Worm (Caenorhabditis elegans) whole organism, L4 larva: ENCODE data around the gene twk-12.

Experiments
- F10B5.3 ChIP-seq: sonication (generic microtip); optimal IDR thresholded peaks from 2 replicates; lab custom pipeline; 2016; ENCODE audit warnings: mild to moderate bottlenecking, missing genetic modification characterization, missing compliant biosample characterization
- F26F4.8 ChIP-seq: fragments of 200-800 bp; sonication (Bioruptor generic); conservative IDR thresholded peaks from 2 replicates; pipeline ENCODE4 v1.3.6; 2022; ENCODE audit warnings: missing genetic modification characterization, missing compliant biosample characterization
- F44E2.7 ChIP-seq: fragments of 200-800 bp; sonication (Bioruptor generic); IDR thresholded peaks from 2 replicates; pipeline ENCODE4 v2.1.2; 2022; ENCODE audit warnings: missing genetic modification characterization, missing compliant biosample characterization
- F49E8.2 ChIP-seq: sonication (generic microtip); optimal IDR thresholded peaks from 2 replicates; lab custom pipeline; 2016; ENCODE audit warnings: missing compliant biosample characterization, mild to moderate bottlenecking, missing genetic modification characterization, borderline replicate concordance
- T20F7.1 ChIP-seq: fragments of 200-800 bp; sonication (Bioruptor generic); optimal IDR thresholded peaks from 2 replicates; lab custom pipeline; 2018; ENCODE audit warnings: mild to moderate bottlenecking, missing genetic modification characterization, missing compliant biosample characterization
- T26A8.4 ChIP-seq: fragments of 200-800 bp; sonication (Bioruptor generic); IDR thresholded peaks from 2 replicates; pipeline ENCODE4 v1.3.6; 2022; ENCODE audit warnings: missing genetic modification characterization, missing compliant biosample characterization
- Y105C5A.15 ChIP-seq: fragments of 200-800 bp; sonication (Bioruptor generic); IDR thresholded peaks from 2 replicates; pipeline ENCODE4 v1.3.6; 2022; ENCODE audit warnings: missing genetic modification characterization, missing compliant biosample characterization
- Y5F2A.4 ChIP-seq: fragments of 200-800 bp; sonication (Bioruptor generic); optimal IDR thresholded peaks from 2 replicates; lab custom pipeline; 2018; ENCODE audit warnings: mild to moderate bottlenecking, missing genetic modification characterization, missing compliant biosample characterization
- ZK337.2 ChIP-seq: fragments of 200-800 bp; sonication (Bioruptor generic); IDR thresholded peaks from 2 replicates; pipeline ENCODE4 v1.3.6; 2022; ENCODE audit warnings: missing genetic modification reagents, missing genetic modification characterization, missing compliant biosample characterization
- aly-2 ChIP-seq: sonication (generic microtip); optimal IDR thresholded peaks from 2 replicates; lab custom pipeline; 2018; ENCODE audit warnings: missing biosample characterization, missing genetic modification characterization
- arid-1 ChIP-seq: fragments of 200-800 bp; sonication (Bioruptor generic); conservative IDR thresholded peaks from 2 replicates; pipeline ENCODE4 v1.3.6; 2022; ENCODE audit warnings: missing genetic modification reagents, missing genetic modification characterization, missing compliant biosample characterization
- ceh-44 ChIP-seq: fragments of 200-800 bp; sonication (Bioruptor generic); IDR thresholded peaks from 2 replicates; pipeline ENCODE4 v1.3.6; 2022; ENCODE audit warnings: missing genetic modification reagents, missing genetic modification characterization, missing compliant biosample characterization
- ceh-62 ChIP-seq: sonication (generic microtip); optimal IDR thresholded peaks from 2 replicates; lab custom pipeline; 2017; ENCODE audit warnings: missing biosample characterization, missing genetic modification characterization
- cey-2 ChIP-seq: sonication (generic microtip); optimal IDR thresholded peaks from 3 replicates; lab custom pipeline; 2017; ENCODE audit warnings: missing genetic modification characterization, mild to moderate bottlenecking, missing compliant biosample characterization, antibody characterized with exemption, borderline replicate concordance; ENCODE audit not compliant: insufficient read depth
- ctbp-1 ChIP-seq: fragments of 200-800 bp; sonication (Bioruptor generic); IDR thresholded peaks from 2 replicates; pipeline ENCODE4 v1.3.6; 2022; ENCODE audit warnings: missing genetic modification reagents, missing genetic modification characterization, missing compliant biosample characterization
- daf-12 ChIP-seq: fragments of 150-350 bp; optimal IDR thresholded peaks from 2 replicates; lab custom pipeline; 2014; ENCODE audit warnings: missing biosample characterization, missing genetic modification reagents, missing genetic modification characterization
- daf-16 ChIP-seq, 3 experiments: sonication (generic microtip); optimal IDR thresholded peaks; 2 replicates each; lab custom pipeline; 2016 to 2017; ENCODE audit warnings: missing genetic modification characterization in 3 of 3, missing genetic modification reagents in 3 of 3, mild to moderate bottlenecking in 2 of 3, missing compliant biosample characterization in 2 of 3, missing biosample characterization in 1 of 3, moderate library complexity in 1 of 3
- daf-19 ChIP-seq: fragments of 200-800 bp; sonication (Bioruptor generic); conservative IDR thresholded peaks from 2 replicates; pipeline ENCODE4 v1.3.6; 2022; ENCODE audit warnings: missing genetic modification characterization, missing compliant biosample characterization
- dmd-8 ChIP-seq: fragments of 200-800 bp; sonication (Bioruptor generic); IDR thresholded peaks from 2 replicates; pipeline ENCODE4 v1.3.6; 2022; ENCODE audit warnings: missing genetic modification characterization, missing compliant biosample characterization
- dpl-1 ChIP-seq: fragments of 150-350 bp; optimal IDR thresholded peaks from 2 replicates; lab custom pipeline; 2014; ENCODE audit warnings: missing biosample characterization, missing genetic modification reagents, missing genetic modification characterization
- egl-27 ChIP-seq: sonication (generic microtip); optimal IDR thresholded peaks from 3 replicates; lab custom pipeline; 2017; ENCODE audit warnings: missing biosample characterization, missing genetic modification reagents, missing genetic modification characterization
- fkh-10 ChIP-seq: fragments of 150-350 bp; optimal IDR thresholded peaks from 2 replicates; lab custom pipeline; 2014; ENCODE audit warnings: missing biosample characterization, missing genetic modification reagents, missing genetic modification characterization
- lim-7 ChIP-seq: fragments of 200-800 bp; sonication (Bioruptor generic); IDR thresholded peaks from 2 replicates; pipeline ENCODE4 v1.3.6; 2022; ENCODE audit warnings: missing genetic modification characterization, missing compliant biosample characterization
- lin-1 ChIP-seq: fragments of 200-800 bp; sonication (Bioruptor generic); IDR thresholded peaks from 2 replicates; pipeline ENCODE4 v1.3.6; 2022; ENCODE audit warnings: missing genetic modification reagents, missing genetic modification characterization, missing compliant biosample characterization
- lin-13 ChIP-seq: fragments of 150-350 bp; optimal IDR thresholded peaks from 2 replicates; lab custom pipeline; 2014; ENCODE audit warnings: missing biosample characterization, missing genetic modification reagents, missing genetic modification characterization
- lin-15B ChIP-seq: fragments of 150-350 bp; sonication (generic microtip); optimal IDR thresholded peaks from 3 replicates; lab custom pipeline; 2014; ENCODE audit warnings: missing biosample characterization, missing genetic modification characterization
- lin-38 ChIP-seq: fragments of 200-800 bp; sonication (Bioruptor generic); IDR thresholded peaks from 2 replicates; pipeline ENCODE4 v1.3.6; 2022; ENCODE audit warnings: missing genetic modification reagents, missing genetic modification characterization, missing compliant biosample characterization
- lin-39 ChIP-seq: fragments of 150-350 bp; optimal IDR thresholded peaks from 2 replicates; lab custom pipeline; 2014; ENCODE audit warnings: missing biosample characterization, missing genetic modification reagents, missing genetic modification characterization
- lsy-2 ChIP-seq, 2 experiments: fragments of 150-350 bp in 1 of 2; sonication (generic microtip) in 1 of 2; optimal IDR thresholded peaks; 2 replicates each; lab custom pipeline; 2014 to 2017; ENCODE audit warnings: missing biosample characterization in 2 of 2, missing genetic modification characterization in 2 of 2
- madf-5 ChIP-seq, 2 experiments: fragments of 200-800 bp; sonication (Bioruptor generic); IDR thresholded peaks; 2 replicates each; pipeline ENCODE4 v1.3.6; 2022; ENCODE audit warnings: missing compliant biosample characterization in 2 of 2, missing genetic modification characterization in 2 of 2
- mdt-29 ChIP-seq: fragments of 200-800 bp; sonication (Bioruptor generic); IDR thresholded peaks from 2 replicates; pipeline ENCODE4 v1.3.6; 2022; ENCODE audit warnings: missing genetic modification reagents, missing genetic modification characterization, missing compliant biosample characterization
- mep-1 ChIP-seq: fragments of 150-350 bp; sonication (generic microtip); optimal IDR thresholded peaks from 3 replicates; lab custom pipeline; 2014; ENCODE audit warnings: missing biosample characterization, missing genetic modification characterization
- mes-2 ChIP-seq: sonication (generic microtip); optimal IDR thresholded peaks from 2 replicates; lab custom pipeline; 2016; ENCODE audit warnings: missing genotype, mild to moderate bottlenecking, missing genetic modification characterization, missing compliant biosample characterization; ENCODE audit not compliant: poor library complexity, severe bottlenecking
- mxl-2 ChIP-seq: fragments of 200-800 bp; sonication (Bioruptor generic); conservative IDR thresholded peaks from 2 replicates; pipeline ENCODE4 v1.3.6; 2022; ENCODE audit warnings: missing genetic modification reagents, missing genetic modification characterization, missing compliant biosample characterization
- mxl-3 ChIP-seq: fragments of 200-800 bp; sonication (Bioruptor generic); optimal IDR thresholded peaks from 2 replicates; lab custom pipeline; 2018; ENCODE audit warnings: mild to moderate bottlenecking, missing genetic modification characterization, missing compliant biosample characterization
- nhr-11 ChIP-seq: fragments of 150-350 bp; optimal IDR thresholded peaks from 2 replicates; lab custom pipeline; 2014; ENCODE audit warnings: missing biosample characterization, missing genetic modification characterization
- nhr-237 ChIP-seq: sonication (generic microtip); optimal IDR thresholded peaks from 2 replicates; lab custom pipeline; 2017; ENCODE audit warnings: missing biosample characterization, missing genetic modification characterization
- nhr-28 ChIP-seq: fragments of 150-350 bp; optimal IDR thresholded peaks from 2 replicates; lab custom pipeline; 2014; ENCODE audit warnings: missing biosample characterization, missing genetic modification characterization
- nhr-77 ChIP-seq: fragments of 150-350 bp; optimal IDR thresholded peaks from 2 replicates; lab custom pipeline; 2014; ENCODE audit warnings: missing biosample characterization, missing genetic modification characterization
- php-3 ChIP-seq: fragments of 200-800 bp; sonication (Bioruptor generic); IDR thresholded peaks from 2 replicates; pipeline ENCODE4 v1.3.6; 2022; ENCODE audit warnings: missing genetic modification reagents, missing genetic modification characterization, missing compliant biosample characterization
- sdz-12 ChIP-seq: fragments of 200-800 bp; sonication (Bioruptor generic); optimal IDR thresholded peaks from 2 replicates; lab custom pipeline; 2018; ENCODE audit warnings: mild to moderate bottlenecking, missing genetic modification characterization, missing compliant biosample characterization
- set-16 ChIP-seq: fragments of 200-800 bp; sonication (Bioruptor generic); IDR thresholded peaks from 2 replicates; pipeline ENCODE4 v1.3.6; 2022; ENCODE audit warnings: missing genetic modification reagents, missing genetic modification characterization, missing compliant biosample characterization
- skn-1 ChIP-seq: fragments of 150-350 bp; optimal IDR thresholded peaks from 2 replicates; lab custom pipeline; 2014; ENCODE audit warnings: missing biosample characterization, missing genetic modification characterization
- snpc-1.2 ChIP-seq: fragments of 200-800 bp; sonication (Bioruptor generic); IDR thresholded peaks from 2 replicates; pipeline ENCODE4 v1.3.6; 2022; ENCODE audit warnings: missing genetic modification reagents, missing genetic modification characterization, missing compliant biosample characterization
- tag-97 ChIP-seq: fragments of 200-800 bp; sonication (Bioruptor generic); IDR thresholded peaks from 2 replicates; pipeline ENCODE4 v1.3.6; 2022; ENCODE audit warnings: missing genetic modification characterization, missing compliant biosample characterization
- unc-62 ChIP-seq, 3 experiments: fragments of 150-350 bp in 1 of 3; sonication (generic microtip); optimal IDR thresholded peaks in 2 of 3; peaks in 1 of 3; 1 replicate in 1 of 3; 2 replicates in 2 of 3; lab custom pipeline; 2014 to 2017; ENCODE audit warnings: missing biosample characterization in 3 of 3, missing genetic modification characterization in 3 of 3, missing genetic modification reagents in 3 of 3, missing genotype in 1 of 3
- zip-11 ChIP-seq: fragments of 200-800 bp; sonication (Bioruptor generic); IDR thresholded peaks from 2 replicates; pipeline ENCODE4 v1.3.6; 2022; ENCODE audit warnings: missing genetic modification characterization, missing compliant biosample characterization

The twk-12 gene

DNA sequence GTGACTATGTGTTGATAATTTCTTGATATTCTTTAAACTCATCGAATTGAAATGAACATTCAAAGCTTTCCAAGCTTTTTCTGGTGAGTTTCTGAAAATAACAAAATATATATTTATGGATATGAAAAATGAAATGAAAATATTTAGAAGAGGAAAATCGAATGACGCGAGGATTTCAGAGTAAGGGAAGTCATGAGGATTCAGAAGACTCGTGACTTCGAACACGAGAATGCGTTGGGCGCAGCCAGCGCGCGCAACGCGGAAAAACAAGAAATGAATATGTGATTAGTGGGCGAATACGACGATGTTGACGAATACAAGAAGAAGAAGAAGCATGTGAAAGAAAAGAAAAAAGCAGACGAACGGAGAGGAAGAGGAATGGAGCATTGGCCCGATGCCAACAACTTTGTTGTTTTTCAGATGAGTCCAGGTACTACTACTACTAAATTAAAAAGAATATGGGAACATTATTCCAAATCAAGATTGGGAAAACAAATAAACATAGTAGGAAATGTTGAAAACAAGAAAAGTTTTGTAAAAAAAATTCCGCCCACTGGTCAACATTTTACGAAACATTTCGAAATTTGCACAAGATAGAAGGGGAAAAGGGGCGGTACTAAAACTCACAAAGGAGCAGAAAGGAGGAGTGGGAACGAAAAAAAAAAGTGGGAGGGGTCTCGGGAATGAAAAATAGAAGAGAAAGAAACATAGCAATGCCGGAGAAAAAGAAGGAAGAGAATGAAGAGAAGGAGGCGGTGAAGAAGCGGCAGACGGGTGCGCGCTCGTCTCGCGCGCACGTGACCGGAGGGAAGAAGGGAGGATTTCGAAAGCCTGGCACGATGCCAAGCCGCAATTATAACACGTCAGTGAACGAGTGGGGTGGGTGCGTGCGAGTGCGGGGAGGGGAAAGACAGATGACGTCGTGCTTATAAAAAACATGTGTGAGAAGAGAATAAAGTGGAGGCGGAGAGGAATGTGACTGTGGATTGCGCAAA is 48.1 kb downstream of the twk-12 start:
- TF ChIP-seq lim-7 (GFP tag; lab: Robert Waterston, UW) (0 out of 2 replicates have a peak, but pooled peaks have one; percentile 36), mdt-29 (GFP tag; lab: Robert Waterston, UW) (peak; percentile 69), lin-39 (tag; lab: Kevin White, UChicago) (no peak), mxl-2 (peak; percentile 86), lin-38 (GFP tag; lab: Robert Waterston, UW) (peak; percentile 71), mes-2 (tag; lab: Kevin White, UChicago) (peak; percentile 44), F49E8.2 (tag; lab: Kevin White, UChicago) (no peak), ceh-62 (tag; lab: Kevin White, UChicago) (no peak), nhr-28 (tag; lab: Kevin White, UChicago) (peak; percentile 32), ctbp-1 (GFP tag; lab: Robert Waterston, UW) (peak; percentile 99), daf-19 (GFP tag; lab: Robert Waterston, UW) (peak; percentile 66; the same call in 1 of the 2 replicates), F26F4.8 (GFP tag; lab: Robert Waterston, UW) (no peak), F10B5.3 (tag; lab: Kevin White, UChicago) (no peak), cey-2 (tag; lab: Kevin White, UChicago) (no peak), ZK337.2 (peak; percentile 66), lin-15B (tag; lab: Kevin White, UChicago) (no peak), daf-12 (tag; lab: Kevin White, UChicago) (no peak), T20F7.1 (peak; percentile 57), dmd-8 (GFP tag; lab: Robert Waterston, UW) (no peak; the same call in 1 of the 2 replicates), T26A8.4 (peak; percentile 94), skn-1 (tag; lab: Kevin White, UChicago) (no peak), nhr-11 (tag; lab: Kevin White, UChicago) (peak; percentile 90), lsy-2 (tag; optimal IDR thresholded peaks at IDR 0.05; lab: Kevin White, UChicago) (peak; percentile 69 to 90), lin-1 (peak; percentile 87), daf-16 (GFP tag; optimal IDR thresholded peaks at IDR 0.05; lab: Kevin White, UChicago) (peak in 1 of 2 experiments; percentile 39), daf-16 (tag; optimal IDR thresholded peaks at IDR 0.05; lab: Kevin White, UChicago) (no peak), egl-27 (tag; lab: Kevin White, UChicago) (no peak), arid-1 (GFP tag; lab: Robert Waterston, UW) (peak; percentile 75), mxl-3 (GFP tag; lab: Kevin White, UChicago) (peak; percentile 95), nhr-237 (tag; lab: Kevin White, UChicago) (no peak), ceh-44 (no peak), madf-5 (GFP tag; IDR thresholded peaks at IDR 0.05; lab: Robert Waterston, UW) (no peak), snpc-1.2 (GFP tag; lab: Robert Waterston, UW) (no peak), Y5F2A.4 (GFP tag; lab: Kevin White, UChicago) (no peak), php-3 (GFP tag; lab: Robert Waterston, UW) (peak; percentile 76), tag-97 (GFP tag; lab: Robert Waterston, UW) (no peak), aly-2 (tag; lab: Kevin White, UChicago) (no peak), Y105C5A.15 (no peak), zip-11 (GFP tag; lab: Robert Waterston, UW) (no peak), unc-62 (GFP tag; optimal IDR thresholded peaks at IDR 0.05 in 1 of 2; lab: Kevin White, UChicago) (peak in 1 of 2 experiments; percentile 100), unc-62 (tag; optimal IDR thresholded peaks at IDR 0.05; lab: Kevin White, UChicago) (no peak), F44E2.7 (GFP tag; lab: Robert Waterston, UW) (no peak), dpl-1 (GFP tag; lab: Kevin White, UChicago) (peak; percentile 63), fkh-10 (GFP tag; lab: Kevin White, UChicago) (peak; percentile 93), mep-1 (peak; percentile 95), lin-13 (GFP tag; lab: Kevin White, UChicago) (peak; percentile 46), set-16 (GFP tag; lab: Robert Waterston, UW) (peak; percentile 100), nhr-77 (tag; lab: Kevin White, UChicago) (peak; percentile 77), sdz-12 (no peak)
